Worm (Caenorhabditis elegans) whole organism, L2 larva: ENCODE measurements around the gene tmed-4.
"Not testable (repeated sequence)": the region's sequence is repeated elsewhere in the genome, so short reads cannot be mapped to it uniquely, and the experiment has no call there.

Source experiments
- Y55F3AM.14 ChIP-seq: fragments of 200-800 bp; sonication (Bioruptor generic); optimal IDR thresholded peaks from 2 replicates; lab custom pipeline; 2018; ENCODE audit warnings: mild to moderate bottlenecking, missing genetic modification characterization, missing compliant biosample characterization
- ZK546.5 ChIP-seq: sonication (generic microtip); optimal IDR thresholded peaks from 2 replicates; lab custom pipeline; 2017; ENCODE audit warnings: missing biosample characterization, missing genetic modification characterization
- blmp-1 ChIP-seq: sonication (generic microtip); optimal IDR thresholded peaks from 2 replicates; lab custom pipeline; 2017; ENCODE audit warnings: missing genetic modification characterization, mild to moderate bottlenecking, missing compliant biosample characterization, antibody characterized with exemption, moderate library complexity; ENCODE audit not compliant: insufficient read depth
- ceh-16 ChIP-seq: fragments of 150-350 bp; optimal IDR thresholded peaks from 2 replicates; lab custom pipeline; 2014; ENCODE audit warnings: missing biosample characterization, missing genetic modification characterization
- egl-27 ChIP-seq: sonication (generic microtip); optimal IDR thresholded peaks from 3 replicates; lab custom pipeline; 2017; ENCODE audit warnings: missing biosample characterization, missing genetic modification reagents, missing genetic modification characterization
- elt-3 ChIP-seq: sonication (generic microtip); optimal IDR thresholded peaks from 2 replicates; lab custom pipeline; 2017; ENCODE audit warnings: missing biosample characterization, missing genetic modification characterization
- fos-1 ChIP-seq: fragments of 150-350 bp; optimal IDR thresholded peaks from 2 replicates; lab custom pipeline; 2014; ENCODE audit warnings: missing biosample characterization, missing genetic modification characterization
- gmeb-1 ChIP-seq: fragments of 150-350 bp; optimal IDR thresholded peaks from 2 replicates; lab custom pipeline; 2014; ENCODE audit warnings: missing biosample characterization, missing genetic modification characterization
- lin-13 ChIP-seq: fragments of 150-350 bp; optimal IDR thresholded peaks from 2 replicates; lab custom pipeline; 2014; ENCODE audit warnings: missing biosample characterization, missing genetic modification reagents, missing genetic modification characterization
- lin-39 ChIP-seq: fragments of 150-350 bp; optimal IDR thresholded peaks from 2 replicates; lab custom pipeline; 2014; ENCODE audit warnings: missing biosample characterization, missing genetic modification reagents, missing genetic modification characterization
- lsy-2 ChIP-seq, 2 experiments: fragments of 150-350 bp in 1 of 2; sonication (generic microtip) in 1 of 2; optimal IDR thresholded peaks; 2 replicates each; lab custom pipeline; 2014 to 2017; ENCODE audit warnings: missing biosample characterization in 2 of 2, missing genetic modification characterization in 2 of 2
- mab-5 ChIP-seq: fragments of 150-350 bp; optimal IDR thresholded peaks from 2 replicates; lab custom pipeline; 2014; ENCODE audit warnings: missing biosample characterization, missing genetic modification characterization
- mbf-1 ChIP-seq: sonication (generic microtip); optimal IDR thresholded peaks from 2 replicates; lab custom pipeline; 2017; ENCODE audit warnings: missing biosample characterization, missing genetic modification characterization
- nhr-11 ChIP-seq: fragments of 150-350 bp; optimal IDR thresholded peaks from 2 replicates; lab custom pipeline; 2014; ENCODE audit warnings: missing biosample characterization, missing genetic modification characterization
- nhr-12 ChIP-seq: fragments of 150-350 bp; optimal IDR thresholded peaks from 2 replicates; lab custom pipeline; 2014; ENCODE audit warnings: missing biosample characterization, missing genetic modification characterization
- nhr-129 ChIP-seq: fragments of 150-350 bp; optimal IDR thresholded peaks from 2 replicates; lab custom pipeline; 2014; ENCODE audit warnings: missing biosample characterization, missing genetic modification characterization
- nhr-21 ChIP-seq: fragments of 150-350 bp; optimal IDR thresholded peaks from 2 replicates; lab custom pipeline; 2014; ENCODE audit warnings: missing biosample characterization, missing genetic modification characterization
- nhr-23 ChIP-seq: fragments of 150-350 bp; optimal IDR thresholded peaks from 2 replicates; lab custom pipeline; 2014; ENCODE audit warnings: missing biosample characterization, missing genetic modification reagents, missing genetic modification characterization
- nhr-237 ChIP-seq: fragments of 150-350 bp; optimal IDR thresholded peaks from 2 replicates; lab custom pipeline; 2014; ENCODE audit warnings: missing biosample characterization, missing genetic modification characterization
- nhr-25 ChIP-seq: fragments of 150-350 bp; sonication (generic microtip); optimal IDR thresholded peaks from 3 replicates; lab custom pipeline; 2014; ENCODE audit warnings: missing biosample characterization, missing genetic modification characterization
- nhr-6 ChIP-seq: fragments of 150-350 bp; optimal IDR thresholded peaks from 2 replicates; lab custom pipeline; 2014; ENCODE audit warnings: missing biosample characterization, missing genetic modification characterization
- nhr-77 ChIP-seq: fragments of 150-350 bp; optimal IDR thresholded peaks from 2 replicates; lab custom pipeline; 2014; ENCODE audit warnings: missing biosample characterization, missing genetic modification characterization
- sem-4 ChIP-seq: fragments of 150-350 bp; optimal IDR thresholded peaks from 2 replicates; lab custom pipeline; 2014; ENCODE audit warnings: missing biosample characterization, missing genetic modification reagents, missing genetic modification characterization
- skn-1 ChIP-seq: sonication (generic microtip); optimal IDR thresholded peaks from 2 replicates; lab custom pipeline; 2017; ENCODE audit warnings: missing biosample characterization, missing genetic modification characterization
- sma-3 ChIP-seq: sonication (generic microtip); optimal IDR thresholded peaks from 2 replicates; lab custom pipeline; 2016; ENCODE audit warnings: missing genetic modification reagents, missing genetic modification characterization, missing compliant biosample characterization
- snpc-4 ChIP-seq: fragments of 150-350 bp; optimal IDR thresholded peaks from 2 replicates; lab custom pipeline; 2014; ENCODE audit warnings: missing biosample characterization, missing genetic modification characterization
- unc-55 ChIP-seq: fragments of 150-350 bp; sonication (generic microtip); optimal IDR thresholded peaks from 3 replicates; lab custom pipeline; 2014; ENCODE audit warnings: missing biosample characterization, missing genetic modification reagents, missing genetic modification characterization
- unc-62 ChIP-seq: fragments of 150-350 bp; optimal IDR thresholded peaks from 2 replicates; lab custom pipeline; 2014; ENCODE audit warnings: missing biosample characterization, missing genetic modification reagents, missing genetic modification characterization
- zag-1 ChIP-seq: fragments of 150-350 bp; optimal IDR thresholded peaks from 2 replicates; lab custom pipeline; 2014; ENCODE audit warnings: missing biosample characterization, missing genetic modification characterization
- ztf-1 ChIP-seq: fragments of 200-800 bp; sonication (Bioruptor generic); conservative IDR thresholded peaks from 2 replicates; pipeline ENCODE4 v1.3.6; 2022; ENCODE audit warnings: missing genetic modification characterization, missing compliant biosample characterization
- ztf-4 ChIP-seq: fragments of 150-350 bp; optimal IDR thresholded peaks from 2 replicates; lab custom pipeline; 2014; ENCODE audit warnings: missing biosample characterization, missing genetic modification characterization

tmed-4 gene

DNA sequence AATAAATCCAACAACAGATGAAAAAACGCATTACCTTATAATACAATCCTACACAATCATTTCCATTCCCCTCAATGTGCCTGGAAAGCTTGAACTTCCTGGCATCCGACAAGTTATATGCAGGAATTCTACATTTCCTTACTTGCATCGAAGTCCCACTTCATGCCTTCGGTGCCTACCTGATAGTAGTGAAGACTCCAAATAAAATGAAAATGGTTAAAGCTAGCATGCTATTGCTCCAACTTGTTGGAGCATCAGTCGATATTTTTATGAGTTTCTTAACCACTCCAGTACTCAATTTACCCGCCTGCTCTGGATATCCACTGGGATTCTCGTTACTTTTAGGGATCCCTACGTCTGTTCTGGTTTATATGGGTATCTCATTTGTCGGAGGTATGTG is 16.7 kb upstream of the tmed-4 start, which contains the start of gene srh-171:
srh-171 (plus strand) TSS at position 75 of the 400 bp plus-strand sequence.
- no peak for TF ChIP-seq zag-1 (tag; lab: Kevin White, UChicago)
- TF ChIP-seq ceh-16, result no peak
- TF ChIP-seq nhr-12 (tag; lab: Kevin White, UChicago), result no peak
- no peak for TF ChIP-seq mbf-1 (tag; lab: Kevin White, UChicago)
- no peak for TF ChIP-seq nhr-25 (tag; lab: Kevin White, UChicago)
- no peak for TF ChIP-seq lin-39 (tag; lab: Kevin White, UChicago)
- no peak for TF ChIP-seq nhr-21 (tag; lab: Kevin White, UChicago)
- TF ChIP-seq elt-3, result no peak
- no peak for TF ChIP-seq sma-3 (GFP tag; lab: Kevin White, UChicago)
- TF ChIP-seq lsy-2 (tag; optimal IDR thresholded peaks at IDR 0.05; lab: Kevin White, UChicago), result no peak
- no peak for TF ChIP-seq mab-5 (tag; lab: Kevin White, UChicago)
- TF ChIP-seq nhr-129, result no peak
- TF ChIP-seq ztf-1 (GFP tag; lab: Robert Waterston, UW), result no peak
- TF ChIP-seq ztf-4 (tag; lab: Kevin White, UChicago), result no peak

DNA sequence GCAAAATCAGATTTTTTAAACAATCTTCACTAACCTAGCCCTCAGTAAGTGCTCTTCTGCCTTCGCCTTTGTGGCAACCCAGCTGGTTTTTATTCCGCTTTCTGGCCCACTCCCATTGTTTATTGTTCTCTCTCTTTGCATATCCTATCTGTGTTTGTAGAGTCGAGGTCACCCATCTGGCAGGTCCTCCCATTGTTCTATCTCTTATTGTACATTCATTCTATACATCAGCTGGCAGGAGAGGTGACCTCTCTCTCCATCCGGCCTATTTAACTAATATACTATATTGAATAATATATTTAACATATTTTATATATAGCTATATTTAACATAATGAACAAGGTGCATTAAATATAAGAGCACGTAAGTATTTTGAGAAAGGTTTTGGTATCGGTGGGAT is 13.1 kb upstream of the tmed-4 start:
- TF ChIP-seq nhr-23, result no peak
- TF ChIP-seq unc-55 (GFP tag; lab: Kevin White, UChicago), result no peak
- no peak for TF ChIP-seq nhr-237 (tag; lab: Kevin White, UChicago)
- TF ChIP-seq lin-13 (GFP tag; lab: Kevin White, UChicago), result no peak
- TF ChIP-seq gmeb-1, result no peak
- no peak for TF ChIP-seq Y55F3AM.14 (GFP tag; lab: Kevin White, UChicago)
- no peak for TF ChIP-seq mab-5 (tag; lab: Kevin White, UChicago)
- TF ChIP-seq lin-39 (tag; lab: Kevin White, UChicago), result no peak
- TF ChIP-seq zag-1 (tag; lab: Kevin White, UChicago), result no peak
- no peak for TF ChIP-seq nhr-6 (tag; lab: Kevin White, UChicago)
- no peak for TF ChIP-seq ZK546.5 (tag; lab: Kevin White, UChicago)
- no peak for TF ChIP-seq mbf-1 (tag; lab: Kevin White, UChicago)
- TF ChIP-seq fos-1 (tag; lab: Kevin White, UChicago), result no peak
- no peak for TF ChIP-seq sem-4 (tag; lab: Kevin White, UChicago)

ce11 chrV:19958744-19959143 is 9.9 kb upstream of the tmed-4 start, which contains the start of gene srh-172:
TSS of gene srh-172 (plus strand) at chrV:19959044.
- TF ChIP-seq mab-5 (tag; lab: Kevin White, UChicago) (no peak), snpc-4 (no peak), nhr-237 (tag; lab: Kevin White, UChicago) (no peak), nhr-11 (tag; lab: Kevin White, UChicago) (no peak), egl-27 (no peak), nhr-77 (tag; lab: Kevin White, UChicago) (no peak), unc-62 (GFP tag; lab: Kevin White, UChicago) (no peak), nhr-6 (tag; lab: Kevin White, UChicago) (no peak), mbf-1 (tag; lab: Kevin White, UChicago) (no peak)

- no peak for TF ChIP-seq gmeb-1
- TF ChIP-seq nhr-25 (tag; lab: Kevin White, UChicago), result no peak
- TF ChIP-seq unc-55 (GFP tag; lab: Kevin White, UChicago), result peak; percentile 28
- TF ChIP-seq, all 48 proteins: peak for 1
These were observed 6.3 kb upstream of the tmed-4 start, which contains the start of gene abhd-3.1 for ce11 chrV:19955171-19955570. TSS of gene abhd-3.1 (plus strand) at chrV:19955488.

DNA sequence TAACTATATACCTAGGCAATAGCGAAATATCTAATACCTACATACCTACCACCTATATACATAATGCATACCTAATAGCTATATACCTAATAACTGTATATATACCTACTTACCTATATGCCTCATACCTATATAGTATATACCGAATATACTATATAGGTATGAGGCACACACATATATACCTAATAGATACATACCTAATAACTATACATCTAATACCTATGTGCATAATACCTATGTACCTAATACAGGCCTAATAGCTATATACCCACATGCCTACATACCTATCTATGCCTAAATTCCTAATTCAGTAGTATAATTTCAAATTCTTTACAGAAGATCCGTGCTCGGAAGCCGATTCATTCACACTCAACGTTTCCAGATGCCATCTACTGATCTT is 5.6 kb upstream of the tmed-4 start:
- TF ChIP-seq nhr-23 (no peak), skn-1 (tag; lab: Kevin White, UChicago) (no peak), ztf-4 (tag; lab: Kevin White, UChicago) (no peak), blmp-1 (no peak)

DNA sequence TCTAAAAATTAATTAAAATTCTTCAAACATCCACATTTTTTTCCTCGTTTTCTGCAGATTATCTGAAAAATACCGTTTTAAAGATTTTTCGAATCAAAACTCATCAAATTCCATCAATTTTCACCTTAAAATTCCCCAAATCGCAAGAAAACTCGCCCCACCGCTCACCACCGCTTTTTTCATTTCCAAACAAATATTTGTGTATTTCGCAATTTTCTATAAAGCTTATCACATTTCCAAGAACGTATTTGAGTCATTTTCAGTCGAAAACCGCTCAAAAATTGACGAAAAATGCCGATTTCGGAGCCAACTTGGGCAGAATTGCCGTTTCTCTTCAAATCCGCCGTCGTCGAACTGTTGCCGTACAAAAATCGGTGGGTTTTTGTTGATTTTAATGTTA is 828 bp upstream of the tmed-4 start, which contains the start of gene Y60A3A.8:
Y60A3A.8 (plus strand) TSS at position 258 of the 400 bp plus-strand sequence.
- not testable (repeated sequence) for TF ChIP-seq lin-13 (GFP tag; lab: Kevin White, UChicago); mbf-1 (tag; lab: Kevin White, UChicago); ztf-4 (tag; lab: Kevin White, UChicago)
